Worm (Caenorhabditis elegans) whole organism, L1 larva: ENCODE data around the gene srx-47.

Experiments
- alr-1 ChIP-seq: fragments of 200-800 bp; sonication (Bioruptor generic); optimal IDR thresholded peaks from 2 replicates; lab custom pipeline; 2018; ENCODE audit warnings: borderline replicate concordance, mild to moderate bottlenecking, missing genetic modification characterization, missing compliant biosample characterization
- ama-1 ChIP-seq: fragments of 150-350 bp; optimal IDR thresholded peaks from 2 replicates; lab custom pipeline; 2014
- ceh-8 ChIP-seq: fragments of 200-800 bp; sonication (Bioruptor generic); optimal IDR thresholded peaks from 2 replicates; lab custom pipeline; 2018; ENCODE audit warnings: mild to moderate bottlenecking, missing genetic modification characterization, moderate library complexity, missing compliant biosample characterization
- dpl-1 ChIP-seq, 3 experiments: fragments of 150-350 bp in 2 of 3; sonication (generic microtip) in 1 of 3; optimal IDR thresholded peaks; 2 replicates each; lab custom pipeline; 2014 to 2017; ENCODE audit warnings: missing biosample characterization in 3 of 3, missing genetic modification characterization in 3 of 3, missing genetic modification reagents in 3 of 3
- lin-39 ChIP-seq: fragments of 150-350 bp; optimal IDR thresholded peaks from 2 replicates; lab custom pipeline; 2014; ENCODE audit warnings: missing biosample characterization, missing genetic modification reagents, missing genetic modification characterization
- nhr-12 ChIP-seq: sonication (generic microtip); optimal IDR thresholded peaks from 2 replicates; lab custom pipeline; 2017; ENCODE audit warnings: missing biosample characterization, missing genetic modification characterization
- nhr-77 ChIP-seq: fragments of 150-350 bp; optimal IDR thresholded peaks from 2 replicates; lab custom pipeline; 2014; ENCODE audit warnings: missing biosample characterization, missing genetic modification characterization
- snpc-4 ChIP-seq: fragments of 150-350 bp; optimal IDR thresholded peaks from 2 replicates; lab custom pipeline; 2014; ENCODE audit warnings: missing biosample characterization, missing genetic modification characterization
- tbx-2 ChIP-seq: sonication (generic microtip); optimal IDR thresholded peaks from 2 replicates; lab custom pipeline; 2016; ENCODE audit warnings: missing genetic modification characterization, missing compliant biosample characterization
- unc-62 ChIP-seq: fragments of 150-350 bp; optimal IDR thresholded peaks from 2 replicates; lab custom pipeline; 2014; ENCODE audit warnings: missing biosample characterization, missing genetic modification reagents, missing genetic modification characterization
- zag-1 ChIP-seq: fragments of 150-350 bp; optimal IDR thresholded peaks from 2 replicates; lab custom pipeline; 2014; ENCODE audit warnings: missing biosample characterization, missing genetic modification characterization

ce11 chrV:9378335-9378734, 28.5 kb downstream of the srx-47 start, which contains the start of gene E02C12.10:
- no peak for TF ChIP-seq nhr-12
- TF ChIP-seq ama-1 (lab: Kevin White, UChicago) = no peak
- no peak for TF ChIP-seq snpc-4 (tag; lab: Kevin White, UChicago)
- no peak for TF ChIP-seq lin-39 (tag; lab: Kevin White, UChicago)
- no peak for TF ChIP-seq unc-62 (GFP tag; lab: Kevin White, UChicago)
- no peak for TF ChIP-seq nhr-77 (tag; lab: Kevin White, UChicago)
- no peak for TF ChIP-seq alr-1
- no peak for TF ChIP-seq ceh-8
- no peak for TF ChIP-seq tbx-2 (tag; lab: Kevin White, UChicago)
- TF ChIP-seq zag-1 (tag; lab: Kevin White, UChicago) = no peak
- TF ChIP-seq dpl-1 (GFP tag; optimal IDR thresholded peaks at IDR 0.05; lab: Kevin White, UChicago) = no peak
